Worm (Caenorhabditis elegans): ENCODE data around the gene srg-59.

srg-59 gene

DNA sequence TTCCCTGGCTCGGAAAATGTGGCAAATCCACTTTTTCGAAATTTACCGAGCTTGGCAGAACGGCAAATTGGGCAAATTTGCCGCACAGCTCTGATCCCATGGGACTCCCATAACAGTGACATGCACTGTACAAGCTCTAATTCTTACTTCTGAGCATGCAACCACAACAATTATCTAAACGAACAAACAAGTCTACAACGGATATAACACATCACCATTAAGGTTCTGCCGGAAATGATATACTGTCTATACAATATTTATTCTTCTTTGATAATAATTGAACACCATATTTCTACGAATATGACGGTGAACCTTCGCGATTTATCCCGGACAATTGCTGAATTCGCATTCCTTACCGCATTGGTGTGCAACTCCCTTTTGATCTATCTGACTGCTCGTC is 3.1 kb upstream of the srg-59 start, which contains the start of gene str-33:
TSS of gene str-33 (plus strand) at position 301 of the 400 bp plus-strand sequence.
- TF ChIP-seq ZK185.1 (tag; optimal IDR thresholded peaks at IDR 0.05; ENCODE audit: poor library complexity, severe bottlenecking), result no peak
- no peak for TF ChIP-seq snpc-3.4 (tag; optimal IDR thresholded peaks at IDR 0.05)
- no peak for TF ChIP-seq tbx-9 (tag; optimal IDR thresholded peaks at IDR 0.05; ENCODE audit: borderline replicate concordance)
- TF ChIP-seq madf-8 (GFP tag; conservative IDR thresholded peaks at IDR 0.05), result no peak
- no peak for TF ChIP-seq F33H1.4 (GFP tag; IDR thresholded peaks at IDR 0.05)
- no peak for TF ChIP-seq hlh-26 (GFP tag; conservative IDR thresholded peaks at IDR 0.05)
- no peak for TF ChIP-seq Y79H2A.3 (GFP tag; conservative IDR thresholded peaks at IDR 0.05)
- no peak for TF ChIP-seq ceh-27 (GFP tag; optimal IDR thresholded peaks at IDR 0.05)
- no peak for TF ChIP-seq cebp-2 (GFP tag; IDR thresholded peaks at IDR 0.05)
- no peak for TF ChIP-seq ztf-25 (GFP tag; IDR thresholded peaks at IDR 0.05)
- no peak for TF ChIP-seq unc-130 (GFP tag; optimal IDR thresholded peaks at IDR 0.05)
- TF ChIP-seq C17E4.6 (GFP tag; IDR thresholded peaks at IDR 0.05), result no peak
- TF ChIP-seq bed-1 (GFP tag; IDR thresholded peaks at IDR 0.05), result no peak

DNA sequence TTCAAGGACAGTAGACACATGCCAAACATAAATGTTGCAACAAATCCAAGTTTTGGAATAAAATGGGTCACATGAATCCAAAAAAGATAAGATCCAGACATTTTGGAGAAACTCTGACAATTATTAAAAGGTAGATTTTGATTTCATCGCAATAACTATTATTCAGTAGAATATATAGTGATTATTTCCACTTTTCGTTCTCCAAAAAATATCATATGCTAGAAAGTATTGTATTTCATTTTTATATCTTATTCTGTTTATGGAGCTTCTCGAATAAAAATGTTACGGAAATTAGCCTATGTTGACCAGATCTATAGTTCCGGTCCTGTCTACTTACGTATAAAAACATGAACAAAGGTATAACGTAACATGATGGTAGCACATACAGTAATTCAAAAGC is 2.0 kb upstream of the srg-59 start, which contains the start of gene str-13:
TSS of gene str-13 (minus strand) at position 101 of the 400 bp plus-strand sequence.
- no peak for TF ChIP-seq B0336.3 (GFP tag; IDR thresholded peaks at IDR 0.05)
- no peak for TF ChIP-seq mel-28 (tag; optimal IDR thresholded peaks at IDR 0.05; ENCODE audit: borderline replicate concordance)
- TF ChIP-seq F39B2.1 (GFP tag; IDR thresholded peaks at IDR 0.05), result no peak
- no peak for TF ChIP-seq die-1 (tag; optimal IDR thresholded peaks at IDR 0.05)
- TF ChIP-seq madf-8 (GFP tag; conservative IDR thresholded peaks at IDR 0.05), result no peak
- no peak for TF ChIP-seq madf-6 (GFP tag; IDR thresholded peaks at IDR 0.05)
- no peak for TF ChIP-seq ets-4 (GFP tag; optimal IDR thresholded peaks at IDR 0.05)
- TF ChIP-seq ekl-4 (GFP tag; IDR thresholded peaks at IDR 0.05), result no peak
- no peak for TF ChIP-seq zfh-2 (GFP tag; conservative IDR thresholded peaks at IDR 0.05)
- no peak for TF ChIP-seq B0019.2 (GFP tag; conservative IDR thresholded peaks at IDR 0.05)
- no peak for TF ChIP-seq ZK185.1 (tag; optimal IDR thresholded peaks at IDR 0.05; ENCODE audit: poor library complexity, severe bottlenecking)
- TF ChIP-seq hmg-1.2 (GFP tag; IDR thresholded peaks at IDR 0.05), result no peak
- TF ChIP-seq chd-7 (tag; optimal IDR thresholded peaks at IDR 0.05), result no peak
- TF ChIP-seq ztf-28 (GFP tag; IDR thresholded peaks at IDR 0.05), result no peak
- TF ChIP-seq nfya-1 (tag; optimal IDR thresholded peaks at IDR 0.05; ENCODE audit: borderline replicate concordance, insufficient read depth), result no peak
- TF ChIP-seq dpl-1 (GFP tag; optimal IDR thresholded peaks at IDR 0.05), result no peak

ce11 chrV:2722555-2722954 is 2.6 kb downstream of the srg-59 start, which contains the start of gene srg-60:
Gene srg-60, minus strand, starts transcription at chrV:2722655.
- TF ChIP-seq lin-40 (tag; optimal IDR thresholded peaks at IDR 0.05) (no peak), mxl-1 (tag; optimal IDR thresholded peaks at IDR 0.05) (no peak), lsl-1 (GFP tag; optimal IDR thresholded peaks at IDR 0.05) (no peak), T26A5.8 (tag; optimal IDR thresholded peaks at IDR 0.05) (no peak), aptf-3 (GFP tag; IDR thresholded peaks at IDR 0.05) (no peak), sdz-38 (tag; optimal IDR thresholded peaks at IDR 0.05) (no peak)

DNA sequence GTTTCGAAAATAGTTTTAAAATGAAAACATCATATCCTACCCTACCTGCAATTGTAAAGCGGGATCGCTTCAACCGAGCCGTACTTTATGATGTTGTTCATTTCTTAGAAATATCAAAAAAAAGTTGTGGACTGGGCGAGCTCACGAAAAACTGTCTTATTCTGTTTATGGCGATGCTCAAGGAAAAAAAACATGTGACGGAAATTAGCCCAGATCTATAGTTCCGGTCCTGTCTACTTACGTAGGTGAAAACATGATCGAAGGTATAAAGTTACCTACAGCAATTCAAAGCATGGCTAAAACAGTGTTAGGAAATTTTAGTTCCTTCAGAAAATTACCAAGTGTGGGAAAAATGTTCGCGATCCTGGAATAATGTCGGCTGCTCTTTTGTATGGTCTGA is 4.4 kb downstream of the srg-59 start, which contains the start of gene srt-27:
TSS of gene srt-27 (minus strand) at position 101 of the 400 bp plus-strand sequence.
- TF ChIP-seq chd-7 (tag; optimal IDR thresholded peaks at IDR 0.05) (no peak), attf-3 (GFP tag; conservative IDR thresholded peaks at IDR 0.05) (no peak), D2030.7 (GFP tag; IDR thresholded peaks at IDR 0.05) (no peak), madf-6 (GFP tag; IDR thresholded peaks at IDR 0.05) (no peak), B0019.2 (GFP tag; conservative IDR thresholded peaks at IDR 0.05) (no peak), hlh-26 (GFP tag; conservative IDR thresholded peaks at IDR 0.05) (no peak), ccch-3 (GFP tag; optimal IDR thresholded peaks at IDR 0.05) (no peak), mes-4 (tag; optimal IDR thresholded peaks at IDR 0.05) (no peak), lin-40 (tag; optimal IDR thresholded peaks at IDR 0.05) (no peak), ztf-6 (GFP tag; IDR thresholded peaks at IDR 0.05) (no peak), ztf-28 (GFP tag; IDR thresholded peaks at IDR 0.05) (no peak), lsy-27 (tag; optimal IDR thresholded peaks at IDR 0.05; ENCODE audit: borderline replicate concordance, insufficient read depth) (no peak)
